Worm (Caenorhabditis elegans) whole organism, young adult: ENCODE results near the gene srt-7.

Source experiments
- C06A6.2 ChIP-seq: fragments of 200-800 bp; sonication (Bioruptor generic); conservative IDR thresholded peaks from 2 replicates; pipeline ENCODE4 v1.3.6; 2022; ENCODE audit warnings: missing genetic modification characterization, missing compliant biosample characterization
- F57A8.1 ChIP-seq: fragments of 200-800 bp; sonication (Bioruptor generic); optimal IDR thresholded peaks from 2 replicates; lab custom pipeline; 2018; ENCODE audit warnings: mild to moderate bottlenecking, missing genetic modification characterization, moderate library complexity, missing compliant biosample characterization
- K11D2.4 ChIP-seq: fragments of 200-800 bp; sonication (Bioruptor generic); IDR thresholded peaks from 2 replicates; pipeline ENCODE4 v1.3.6; 2022; ENCODE audit warnings: missing genetic modification reagents, missing genetic modification characterization, missing compliant biosample characterization
- Y56A3A.18 ChIP-seq: fragments of 200-800 bp; sonication (Bioruptor generic); IDR thresholded peaks from 2 replicates; pipeline ENCODE4 v1.3.6; 2022; ENCODE audit warnings: missing genetic modification reagents, missing genetic modification characterization, missing compliant biosample characterization
- Y79H2A.3 ChIP-seq: fragments of 200-800 bp; sonication (Bioruptor generic); conservative IDR thresholded peaks from 2 replicates; pipeline ENCODE4 v1.3.6; 2022; ENCODE audit warnings: missing genetic modification reagents, missing genetic modification characterization, missing compliant biosample characterization
- cebp-2 ChIP-seq: fragments of 200-800 bp; sonication (Bioruptor generic); IDR thresholded peaks from 2 replicates; pipeline ENCODE4 v1.3.6; 2022; ENCODE audit warnings: missing genetic modification characterization, missing compliant biosample characterization
- ceh-27 ChIP-seq: fragments of 200-800 bp; sonication (Bioruptor generic); optimal IDR thresholded peaks from 2 replicates; lab custom pipeline; 2018; ENCODE audit warnings: mild to moderate bottlenecking, missing genetic modification characterization, moderate library complexity, missing compliant biosample characterization
- ceh-79 ChIP-seq: sonication (generic microtip); optimal IDR thresholded peaks from 2 replicates; lab custom pipeline; 2017; ENCODE audit warnings: mild to moderate bottlenecking, missing genetic modification characterization, missing compliant biosample characterization
- ceh-91 ChIP-seq: fragments of 200-800 bp; sonication (Bioruptor generic); IDR thresholded peaks from 2 replicates; pipeline ENCODE4 v1.3.6; 2022; ENCODE audit warnings: missing genetic modification reagents, missing genetic modification characterization, missing compliant biosample characterization
- chd-7 ChIP-seq: sonication (generic microtip); optimal IDR thresholded peaks from 2 replicates; lab custom pipeline; 2016; ENCODE audit warnings: mild to moderate bottlenecking, missing genetic modification characterization, moderate library complexity, missing compliant biosample characterization
- die-1 ChIP-seq: sonication (generic microtip); optimal IDR thresholded peaks from 2 replicates; lab custom pipeline; 2016; ENCODE audit warnings: missing genotype, mild to moderate bottlenecking, missing genetic modification characterization, missing compliant biosample characterization
- dox-1 ChIP-seq: fragments of 200-800 bp; sonication (Bioruptor generic); IDR thresholded peaks from 2 replicates; pipeline ENCODE4 v1.3.6; 2022; ENCODE audit warnings: missing genetic modification reagents, missing genetic modification characterization, missing compliant biosample characterization
- egl-44 ChIP-seq: fragments of 200-800 bp; sonication (Bioruptor generic); IDR thresholded peaks from 2 replicates; pipeline ENCODE4 v1.3.6; 2022; ENCODE audit warnings: missing genetic modification reagents, missing genetic modification characterization, missing compliant biosample characterization
- egrh-3 ChIP-seq: fragments of 200-800 bp; sonication (Bioruptor generic); IDR thresholded peaks from 2 replicates; pipeline ENCODE4 v1.3.6; 2022; ENCODE audit warnings: missing genetic modification reagents, missing genetic modification characterization, missing compliant biosample characterization
- hlh-12 ChIP-seq: sonication (generic microtip); optimal IDR thresholded peaks from 2 replicates; lab custom pipeline; 2016; ENCODE audit warnings: missing genetic modification characterization, missing compliant biosample characterization
- hmg-20 ChIP-seq: fragments of 200-800 bp; sonication (Bioruptor generic); IDR thresholded peaks from 2 replicates; pipeline ENCODE4 v1.3.6; 2022; ENCODE audit warnings: missing genetic modification reagents, missing genetic modification characterization, missing compliant biosample characterization
- lag-1 ChIP-seq: fragments of 200-800 bp; sonication (Bioruptor generic); IDR thresholded peaks from 2 replicates; pipeline ENCODE4 v1.3.6; 2022; ENCODE audit warnings: missing genetic modification reagents, missing genetic modification characterization, missing compliant biosample characterization
- let-526 ChIP-seq: fragments of 200-800 bp; sonication (Bioruptor generic); IDR thresholded peaks from 2 replicates; pipeline ENCODE4 v1.3.6; 2022; ENCODE audit warnings: missing genetic modification reagents, missing genetic modification characterization, missing compliant biosample characterization
- let-607 ChIP-seq, 2 experiments: fragments of 200-800 bp in 1 of 2; sonication (Bioruptor generic) in 1 of 2; sonication (generic microtip) in 1 of 2; optimal IDR thresholded peaks; 2 replicates each; lab custom pipeline; 2016 to 2018; ENCODE audit warnings: mild to moderate bottlenecking in 2 of 2, missing compliant biosample characterization in 2 of 2, missing genetic modification characterization in 2 of 2, moderate library complexity in 2 of 2, missing genotype in 1 of 2
- lir-1 ChIP-seq: fragments of 200-800 bp; sonication (Bioruptor generic); conservative IDR thresholded peaks from 2 replicates; pipeline ENCODE4 v1.3.6; 2022; ENCODE audit warnings: missing genetic modification reagents, missing genetic modification characterization, missing compliant biosample characterization
- madf-6 ChIP-seq: fragments of 200-800 bp; sonication (Bioruptor generic); IDR thresholded peaks from 2 replicates; pipeline ENCODE4 v1.3.6; 2022; ENCODE audit warnings: missing genetic modification reagents, missing genetic modification characterization, missing compliant biosample characterization
- nfya-2 ChIP-seq: fragments of 200-800 bp; sonication (Bioruptor generic); IDR thresholded peaks from 2 replicates; pipeline ENCODE4 v1.3.6; 2022; ENCODE audit warnings: missing genetic modification reagents, missing genetic modification characterization, missing compliant biosample characterization
- nhr-120 ChIP-seq: fragments of 200-800 bp; sonication (Bioruptor generic); IDR thresholded peaks from 2 replicates; pipeline ENCODE4 v1.3.6; 2022; ENCODE audit warnings: missing genetic modification characterization, missing compliant biosample characterization
- nhr-179 ChIP-seq: sonication (generic microtip); optimal IDR thresholded peaks from 2 replicates; lab custom pipeline; 2016; ENCODE audit warnings: mild to moderate bottlenecking, missing genetic modification characterization, missing compliant biosample characterization
- nhr-27 ChIP-seq: fragments of 200-800 bp; sonication (Bioruptor generic); optimal IDR thresholded peaks from 2 replicates; lab custom pipeline; 2018; ENCODE audit warnings: mild to moderate bottlenecking, missing genetic modification characterization, moderate library complexity, missing compliant biosample characterization
- rcor-1 ChIP-seq: fragments of 200-800 bp; sonication (Bioruptor generic); IDR thresholded peaks from 2 replicates; pipeline ENCODE4 v1.3.6; 2022; ENCODE audit warnings: missing genetic modification reagents, missing genetic modification characterization, missing compliant biosample characterization
- rpc-1 ChIP-seq, 2 experiments: fragments of 150-350 bp in 1 of 2; sonication (generic microtip) in 1 of 2; optimal IDR thresholded peaks; 2 replicates each; lab custom pipeline; 2014 to 2018; ENCODE audit warnings: missing biosample characterization in 1 of 2, missing genetic modification characterization in 1 of 2, missing genetic modification reagents in 1 of 2, missing genotype in 1 of 2
- sea-2 ChIP-seq: fragments of 200-800 bp; sonication (Bioruptor generic); IDR thresholded peaks from 2 replicates; pipeline ENCODE4 v1.3.6; 2022; ENCODE audit warnings: missing genetic modification characterization, missing compliant biosample characterization
- snpc-1.1 ChIP-seq: sonication (generic microtip); optimal IDR thresholded peaks from 2 replicates; lab custom pipeline; 2017; ENCODE audit warnings: missing genetic modification characterization, mild to moderate bottlenecking, missing compliant biosample characterization, antibody characterized with exemption, moderate library complexity, missing genotype, missing genetic modification reagents; ENCODE audit not compliant: insufficient read depth
- snpc-3.4 ChIP-seq: sonication (generic microtip); optimal IDR thresholded peaks from 2 replicates; lab custom pipeline; 2017; ENCODE audit warnings: missing genetic modification characterization, mild to moderate bottlenecking, missing compliant biosample characterization, antibody characterized with exemption, moderate library complexity, missing genotype, missing genetic modification reagents
- sptf-2 ChIP-seq: fragments of 200-800 bp; sonication (Bioruptor generic); optimal IDR thresholded peaks from 2 replicates; lab custom pipeline; 2018; ENCODE audit warnings: mild to moderate bottlenecking, missing genetic modification characterization, missing compliant biosample characterization
- tbp1 ChIP-seq: fragments of 200-800 bp; sonication (Bioruptor generic); optimal IDR thresholded peaks from 2 replicates; lab custom pipeline; 2018; ENCODE audit warnings: mild to moderate bottlenecking, missing genetic modification characterization, missing compliant biosample characterization
- unc-62 ChIP-seq: fragments of 150-350 bp; optimal IDR thresholded peaks from 2 replicates; lab custom pipeline; 2014; ENCODE audit warnings: missing biosample characterization, missing genetic modification reagents, missing genetic modification characterization
- xnd-1 ChIP-seq: sonication (generic microtip); optimal IDR thresholded peaks from 2 replicates; lab custom pipeline; 2016; ENCODE audit warnings: missing genotype, missing genetic modification reagents, missing genetic modification characterization, missing compliant biosample characterization
- zfh-2 ChIP-seq: fragments of 200-800 bp; sonication (Bioruptor generic); conservative IDR thresholded peaks from 2 replicates; pipeline ENCODE4 v1.3.6; 2022; ENCODE audit warnings: missing genetic modification reagents, missing genetic modification characterization, missing compliant biosample characterization
- ztf-22 ChIP-seq: fragments of 200-800 bp; sonication (Bioruptor generic); optimal IDR thresholded peaks from 2 replicates; lab custom pipeline; 2018; ENCODE audit warnings: mild to moderate bottlenecking, missing genetic modification characterization, moderate library complexity, missing compliant biosample characterization
- ztf-25 ChIP-seq: fragments of 200-800 bp; sonication (Bioruptor generic); IDR thresholded peaks from 2 replicates; pipeline ENCODE4 v1.3.6; 2022; ENCODE audit warnings: missing genetic modification reagents, missing genetic modification characterization, missing compliant biosample characterization
- ztf-26 ChIP-seq: sonication (generic microtip); optimal IDR thresholded peaks from 2 replicates; lab custom pipeline; 2017; ENCODE audit warnings: missing genetic modification characterization, missing compliant biosample characterization
- ztf-6 ChIP-seq: fragments of 200-800 bp; sonication (Bioruptor generic); IDR thresholded peaks from 2 replicates; pipeline ENCODE4 v1.3.6; 2022; ENCODE audit warnings: missing genetic modification reagents, missing genetic modification characterization, missing compliant biosample characterization

srt-7 gene

ce11 chrV:3065928-3066327, 15.6 kb upstream of the srt-7 start, which contains the start of gene srh-185:
srh-185 (plus strand) TSS chrV:3066228.
- TF ChIP-seq dox-1 (GFP tag; lab: Robert Waterston, UW) (no peak), let-526 (GFP tag; lab: Robert Waterston, UW) (no peak), ceh-91 (GFP tag; lab: Robert Waterston, UW) (no peak)
- TF ChIP-seq, all 124 proteins: peak for 0

DNA sequence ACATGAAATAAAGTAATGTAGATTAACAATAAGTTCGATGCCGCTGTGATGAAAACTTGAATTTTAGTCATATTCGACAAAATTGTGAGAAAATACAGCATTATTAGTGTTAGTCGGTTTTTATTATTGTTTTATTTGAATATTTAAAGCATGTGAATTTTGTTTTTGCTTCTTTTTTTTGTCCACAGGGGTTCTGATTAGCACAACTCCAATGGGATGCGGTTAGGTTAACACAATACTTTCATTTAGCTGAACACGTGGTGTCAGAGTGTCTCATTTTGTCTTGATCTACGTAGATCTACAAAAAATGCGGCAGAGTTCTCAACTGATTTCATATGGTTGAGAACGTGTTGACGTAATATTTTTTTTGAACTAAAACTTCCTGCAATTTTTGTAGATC, 12.5 kb upstream of the srt-7 start, which contains the start of gene str-40:
Gene str-40, minus strand, starts transcription at position 101 of the 400 bp plus-strand sequence.
- TF ChIP-seq cebp-2 (GFP tag; lab: Robert Waterston, UW) (no peak), ceh-79 (tag; lab: Kevin White, UChicago) (no peak)

DNA sequence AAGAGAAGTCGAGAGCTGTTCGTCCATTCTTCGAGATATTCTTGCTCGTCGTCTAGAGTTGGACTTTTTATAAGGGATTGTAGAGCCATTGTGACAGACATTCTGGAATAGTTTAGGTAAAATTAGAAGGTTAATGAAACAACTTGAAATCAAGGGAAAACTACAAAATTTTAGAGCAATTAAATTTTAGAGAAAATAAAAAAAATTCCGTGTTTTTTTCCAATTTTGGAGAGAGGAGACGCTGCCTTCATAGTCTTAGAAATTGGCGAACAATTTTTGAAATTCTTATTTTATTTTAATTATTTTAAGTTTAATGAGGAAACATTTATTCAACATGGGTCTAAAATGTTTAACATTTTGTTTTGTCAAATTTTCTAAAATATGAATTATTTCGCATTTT, 10.0 kb upstream of the srt-7 start, which contains the start of gene C50H11.13:
Gene C50H11.13, minus strand, starts transcription at position 101 of the 400 bp plus-strand sequence.
- no peak for TF ChIP-seq ztf-6 (GFP tag; lab: Robert Waterston, UW)
- TF ChIP-seq ztf-26 (tag; lab: Kevin White, UChicago): no peak
- no peak for TF ChIP-seq let-607 (tag; optimal IDR thresholded peaks at IDR 0.05; lab: Kevin White, UChicago)
- no peak for TF ChIP-seq egrh-3 (GFP tag; lab: Robert Waterston, UW)
- no peak for TF ChIP-seq xnd-1 (tag; lab: Kevin White, UChicago)
- no peak for TF ChIP-seq ztf-25
- TF ChIP-seq Y79H2A.3 (GFP tag; lab: Robert Waterston, UW): no peak
- no peak for TF ChIP-seq ztf-22 (GFP tag; lab: Kevin White, UChicago)
- TF ChIP-seq ceh-27 (GFP tag; lab: Kevin White, UChicago): no peak
- no peak for TF ChIP-seq madf-6 (GFP tag; lab: Robert Waterston, UW)

ce11 chrV:3080792-3081191, 779 bp upstream of the srt-7 start, which contains the start of gene srt-5:
srt-5 (minus strand) TSS chrV:3080892.
- TF ChIP-seq nhr-120 (no peak), lag-1 (no peak), hmg-20 (GFP tag; lab: Robert Waterston, UW) (no peak), sea-2 (GFP tag; lab: Robert Waterston, UW) (no peak), tbp1 (GFP tag; lab: Kevin White, UChicago) (no peak), snpc-3.4 (tag; lab: Kevin White, UChicago) (no peak), rcor-1 (no peak), hlh-12 (tag; lab: Kevin White, UChicago) (no peak), let-526 (GFP tag; lab: Robert Waterston, UW) (no peak), K11D2.4 (no peak), nhr-27 (tag; lab: Kevin White, UChicago) (no peak), C06A6.2 (GFP tag; lab: Robert Waterston, UW) (no peak), nfya-2 (GFP tag; lab: Robert Waterston, UW) (no peak)

- no peak for TF ChIP-seq F57A8.1 (GFP tag; lab: Kevin White, UChicago)
- no peak for TF ChIP-seq snpc-1.1
- TF ChIP-seq nhr-27 (tag; lab: Kevin White, UChicago): no peak
- no peak for TF ChIP-seq hmg-20 (GFP tag; lab: Robert Waterston, UW)
- no peak for TF ChIP-seq egrh-3 (GFP tag; lab: Robert Waterston, UW)
- TF ChIP-seq egl-44: no peak
- no peak for TF ChIP-seq cebp-2 (GFP tag; lab: Robert Waterston, UW)
- no peak for TF ChIP-seq lir-1 (GFP tag; lab: Robert Waterston, UW)
- TF ChIP-seq die-1 (tag; lab: Kevin White, UChicago): no peak
- no peak for TF ChIP-seq sea-2 (GFP tag; lab: Robert Waterston, UW)
- no peak for TF ChIP-seq chd-7 (tag; lab: Kevin White, UChicago)
- TF ChIP-seq Y56A3A.18 (GFP tag; lab: Robert Waterston, UW): no peak
- TF ChIP-seq sptf-2: no peak
- TF ChIP-seq ztf-25: no peak
- no peak for TF ChIP-seq zfh-2
- TF ChIP-seq unc-62: no peak
- no peak for TF ChIP-seq rpc-1 (optimal IDR thresholded peaks at IDR 0.05; lab: Kevin White, UChicago)
- no peak for TF ChIP-seq rpc-1 (tag; optimal IDR thresholded peaks at IDR 0.05; lab: Kevin White, UChicago)
- TF ChIP-seq snpc-3.4 (tag; lab: Kevin White, UChicago): no peak
- TF ChIP-seq nhr-179: no peak
These were observed 4.7 kb downstream of the srt-7 start, which contains the start of gene srt-8 for ce11 chrV:3086260-3086659. srt-8 (plus strand) TSS chrV:3086560.
